Fruit fly (Drosophila melanogaster): ENCODE data around the gene CG10657.

CG10657 gene

DNA sequence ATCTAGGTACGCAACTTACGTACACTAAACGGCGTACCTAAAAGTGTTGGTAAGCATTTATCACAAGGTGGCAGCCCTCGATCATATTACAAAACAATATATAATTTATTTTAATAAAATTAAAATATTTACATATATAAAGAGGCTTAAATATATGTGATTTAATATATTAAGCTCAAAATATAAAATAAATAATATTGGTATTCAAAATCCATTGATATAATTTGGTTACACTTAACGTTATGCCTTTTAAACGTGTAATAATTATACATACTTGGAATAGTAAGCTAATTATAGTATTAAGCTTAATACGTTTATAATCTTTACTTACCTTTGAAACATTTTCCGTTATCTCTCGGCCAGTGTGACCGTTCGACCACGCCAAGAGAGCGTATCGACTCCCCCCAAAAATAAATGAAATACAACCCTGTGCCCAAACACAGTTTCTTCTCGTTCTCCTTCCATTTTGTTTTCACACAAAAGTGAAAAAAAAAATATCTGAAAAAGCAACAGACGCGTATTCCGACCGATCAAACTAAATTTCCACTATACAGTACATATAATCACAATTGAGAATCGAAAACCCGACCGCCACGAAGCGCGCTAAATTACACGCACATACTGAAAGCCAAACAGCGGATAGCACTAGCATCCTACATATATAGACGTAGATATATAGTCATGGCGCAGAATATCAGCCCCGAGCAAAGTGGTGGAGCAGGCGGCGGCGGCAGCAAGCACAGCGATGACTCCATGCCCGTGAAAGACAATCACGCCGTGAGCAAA is 7.0 kb upstream of the CG10657 start, which contains the start of the genes CG10646 and vih (continued):
- TF ChIP-seq Side (GFP tag; optimal IDR thresholded peaks at IDR 0.05) (peak; percentile 33), CG43689 (GFP tag; IDR thresholded peaks at IDR 0.05) (no peak), CG7839 (tag; optimal IDR thresholded peaks at IDR 0.05) (peak; percentile 53), CG30403 (GFP tag; optimal IDR thresholded peaks at IDR 0.05) (peak; percentile 60), CG17829 (tag; optimal IDR thresholded peaks at IDR 0.05) (peak; percentile 70), CG8478 (optimal IDR thresholded peaks at IDR 0.05) (no peak), CG11085 (GFP tag; IDR thresholded peaks at IDR 0.05) (no peak), BEAF-32 (GFP tag; optimal IDR thresholded peaks at IDR 0.05) (peak; percentile 50), odd (GFP tag; optimal IDR thresholded peaks at IDR 0.05) (peak; percentile 36), NK7.1 (GFP tag; optimal IDR thresholded peaks at IDR 0.05) (no peak), ac (GFP tag; optimal IDR thresholded peaks at IDR 0.05) (no peak), Trl (optimal IDR thresholded peaks at IDR 0.05) (no peak), Trl (GFP tag; optimal IDR thresholded peaks at IDR 0.05) (peak; percentile 15), ken (GFP tag; IDR thresholded peaks at IDR 0.05) (no peak; the same call in 2 of the 3 replicates), psq (GFP tag; optimal IDR thresholded peaks at IDR 0.05) (peak; percentile 24), sd (tag; optimal IDR thresholded peaks at IDR 0.05) (no peak), pho (GFP tag; optimal IDR thresholded peaks at IDR 0.05) (no peak), CG18764 (GFP tag; optimal IDR thresholded peaks at IDR 0.05) (no peak), PHDP (tag; optimal IDR thresholded peaks at IDR 0.05) (peak; percentile 32), CG3838 (GFP tag; optimal IDR thresholded peaks at IDR 0.05) (no peak), ranshi (GFP tag; IDR thresholded peaks at IDR 0.05) (0 out of 2 replicates have a peak, but pooled peaks have one; percentile 3), D19B (GFP tag; optimal IDR thresholded peaks at IDR 0.05) (no peak), Oaz (GFP tag; IDR thresholded peaks at IDR 0.05) (no peak), CG11504 (tag; optimal IDR thresholded peaks at IDR 0.05) (no peak), MBD-R2 (GFP tag; IDR thresholded peaks at IDR 0.05) (peak; percentile 50), CG11723 (GFP tag; optimal IDR thresholded peaks at IDR 0.05) (no peak), CG3281 (GFP tag; optimal IDR thresholded peaks at IDR 0.05) (peak; percentile 48), CG9437 (GFP tag; optimal IDR thresholded peaks at IDR 0.05) (peak; percentile 61), crc (GFP tag; optimal IDR thresholded peaks at IDR 0.05) (no peak), CG15514 (GFP tag; optimal IDR thresholded peaks at IDR 0.05) (peak; percentile 66), nom (GFP tag; optimal IDR thresholded peaks at IDR 0.05) (peak; percentile 55), fd96Cb (tag; optimal IDR thresholded peaks at IDR 0.05) (peak; percentile 13), CG30431 (GFP tag; optimal IDR thresholded peaks at IDR 0.05) (no peak), Spps (tag; optimal IDR thresholded peaks at IDR 0.05) (peak; percentile 7), CG15011 (GFP tag; optimal IDR thresholded peaks at IDR 0.05) (no peak), NFAT (GFP tag; IDR thresholded peaks at IDR 0.05) (peak; percentile 35; the same call in 1 of the 2 replicates), CG3407 (GFP tag; optimal IDR thresholded peaks at IDR 0.05) (no peak), mld (GFP tag; IDR thresholded peaks at IDR 0.05; ENCODE audit: partially characterized antibody) (no peak), gcm (GFP tag; optimal IDR thresholded peaks at IDR 0.05) (peak; percentile 23), CG7928 (GFP tag; optimal IDR thresholded peaks at IDR 0.05) (no peak), tio (GFP tag; optimal IDR thresholded peaks at IDR 0.05) (no peak), Taf1 (GFP tag; IDR thresholded peaks at IDR 0.05) (no peak), bcd (GFP tag; optimal IDR thresholded peaks at IDR 0.05) (no peak), CG3847 (GFP tag; IDR thresholded peaks at IDR 0.05) (0 out of 2 replicates have a peak, but pooled peaks have one; percentile 33), Hsf (GFP tag; optimal IDR thresholded peaks at IDR 0.05) (peak; percentile 2), ERR (GFP tag; optimal IDR thresholded peaks at IDR 0.05) (no peak), CHES-1-like (GFP tag; optimal IDR thresholded peaks at IDR 0.05) (no peak), CG7786 (GFP tag; optimal IDR thresholded peaks at IDR 0.05) (no peak), CG6854 (GFP tag; optimal IDR thresholded peaks at IDR 0.05) (no peak), CG14965 (GFP tag; optimal IDR thresholded peaks at IDR 0.05; ENCODE audit: borderline replicate concordance) (no peak)

Data from whole organism, embryonic.